Worm (Caenorhabditis elegans) whole organism, midembryonic: ENCODE measurements around the gene srt-29.
A peak's percentile ranks its signal among the peaks of the same experiment; 100 is the strongest.

ENCODE experiments used
- T22C8.4 ChIP-seq: fragments of 200-800 bp; sonication (Bioruptor generic); IDR thresholded peaks from 2 replicates; pipeline ENCODE4 v1.3.6; 2022; ENCODE audit warnings: missing genetic modification characterization, missing compliant biosample characterization
- cog-1 ChIP-seq: sonication (generic microtip); optimal IDR thresholded peaks from 2 replicates; lab custom pipeline; 2016; ENCODE audit warnings: missing genetic modification characterization, missing compliant biosample characterization
- flt-1 ChIP-seq: fragments of 200-800 bp; sonication (Bioruptor generic); IDR thresholded peaks from 2 replicates; pipeline ENCODE4 v1.3.6; 2022; ENCODE audit warnings: missing genetic modification characterization, missing compliant biosample characterization
- klf-2 ChIP-seq: fragments of 200-800 bp; sonication (Bioruptor generic); conservative IDR thresholded peaks from 2 replicates; pipeline ENCODE4 v1.3.6; 2022; ENCODE audit warnings: missing genetic modification reagents, missing genetic modification characterization, missing compliant biosample characterization
- med-1 ChIP-seq: sonication (generic microtip); optimal IDR thresholded peaks from 2 replicates; lab custom pipeline; 2017; ENCODE audit warnings: missing genetic modification characterization, mild to moderate bottlenecking, missing compliant biosample characterization, antibody characterized with exemption, missing genetic modification reagents; ENCODE audit not compliant: insufficient read depth
- ref-1 ChIP-seq: fragments of 200-800 bp; sonication (Bioruptor generic); conservative IDR thresholded peaks from 2 replicates; pipeline ENCODE4 v1.3.6; 2022; ENCODE audit warnings: missing genetic modification reagents, missing genetic modification characterization, missing compliant biosample characterization
- tab-1 ChIP-seq: fragments of 200-800 bp; sonication (Bioruptor generic); IDR thresholded peaks from 2 replicates; pipeline ENCODE4 v1.3.6; 2022; ENCODE audit warnings: missing genetic modification characterization, missing compliant biosample characterization
- ztf-23 ChIP-seq: fragments of 200-800 bp; sonication (Bioruptor generic); IDR thresholded peaks from 2 replicates; pipeline ENCODE4 v1.3.6; 2022; ENCODE audit warnings: missing genetic modification reagents, missing genetic modification characterization, missing compliant biosample characterization
- ztf-29 ChIP-seq: fragments of 200-800 bp; sonication (Bioruptor generic); IDR thresholded peaks from 2 replicates; pipeline ENCODE4 v1.3.6; 2022; ENCODE audit warnings: missing genetic modification reagents, missing genetic modification characterization, missing compliant biosample characterization

srt-29 gene

ce11 chrV:2677648-2678047, 41.3 kb downstream of the srt-29 start:
- TF ChIP-seq cog-1 (tag; lab: Kevin White, UChicago) (no peak), ref-1 (no peak), flt-1 (GFP tag; lab: Robert Waterston, UW) (no peak), T22C8.4 (GFP tag; lab: Robert Waterston, UW) (no peak), ztf-29 (GFP tag; lab: Robert Waterston, UW) (no peak), tab-1 (no peak), klf-2 (no peak), med-1 (GFP tag; lab: Kevin White, UChicago) (no peak), ztf-23 (GFP tag; lab: Robert Waterston, UW) (no peak)

ce11 chrV:2675692-2676091, 43.2 kb downstream of the srt-29 start:
- no peak for TF ChIP-seq flt-1 (GFP tag; lab: Robert Waterston, UW)
- no peak for TF ChIP-seq klf-2
- TF ChIP-seq med-1 (GFP tag; lab: Kevin White, UChicago): no peak
- no peak for TF ChIP-seq cog-1 (tag; lab: Kevin White, UChicago)
- TF ChIP-seq ztf-23 (GFP tag; lab: Robert Waterston, UW): no peak
- no peak for TF ChIP-seq ztf-29 (GFP tag; lab: Robert Waterston, UW)

- peak; percentile 86 for TF ChIP-seq tab-1
- no peak for TF ChIP-seq T22C8.4 (GFP tag; lab: Robert Waterston, UW)
- TF ChIP-seq flt-1 (GFP tag; lab: Robert Waterston, UW): peak; percentile 86
- no peak for TF ChIP-seq cog-1 (tag; lab: Kevin White, UChicago)
- peak; percentile 85 for TF ChIP-seq ztf-23 (GFP tag; lab: Robert Waterston, UW)
- peak; percentile 67 for TF ChIP-seq ref-1
- TF ChIP-seq klf-2: 0 out of 2 replicates have a peak, but pooled peaks have one; percentile 25
- no peak for TF ChIP-seq ztf-29 (GFP tag; lab: Robert Waterston, UW)
- TF ChIP-seq med-1 (GFP tag; lab: Kevin White, UChicago): peak; percentile 45
Measured at ce11 chrV:2673807-2674206, 45.1 kb downstream of the srt-29 start.

- TF ChIP-seq med-1 (GFP tag; lab: Kevin White, UChicago) (no peak), ztf-29 (GFP tag; lab: Robert Waterston, UW) (no peak), flt-1 (GFP tag; lab: Robert Waterston, UW) (peak; percentile 53; the same call in 1 of the 2 replicates), ztf-23 (GFP tag; lab: Robert Waterston, UW) (no peak), cog-1 (tag; lab: Kevin White, UChicago) (peak; percentile 55), tab-1 (no peak)
Measured at ce11 chrV:2672603-2673002, 46.3 kb downstream of the srt-29 start, which contains the start of gene W02G9.3. Gene W02G9.3 (plus strand): TSS chrV:2672986.

ce11 chrV:2671155-2671554, 47.8 kb downstream of the srt-29 start, which contains the start of gene kel-8:
Gene kel-8 (plus strand): TSS chrV:2671455.
- TF ChIP-seq ztf-29 (GFP tag; lab: Robert Waterston, UW) (no peak), ztf-23 (GFP tag; lab: Robert Waterston, UW) (no peak)
